Worm (Caenorhabditis elegans) whole organism, L4 larva: ENCODE results near the gene mcm-10.

Experiments used
- D1046.2 ChIP-seq: fragments of 200-800 bp; sonication (Bioruptor generic); IDR thresholded peaks from 2 replicates; pipeline ENCODE4 v1.3.6; 2022; ENCODE audit warnings: missing genetic modification characterization, missing compliant biosample characterization
- F44E2.7 ChIP-seq: fragments of 200-800 bp; sonication (Bioruptor generic); IDR thresholded peaks from 2 replicates; pipeline ENCODE4 v2.1.2; 2022; ENCODE audit warnings: missing genetic modification characterization, missing compliant biosample characterization
- F49E8.2 ChIP-seq: sonication (generic microtip); optimal IDR thresholded peaks from 2 replicates; lab custom pipeline; 2016; ENCODE audit warnings: missing compliant biosample characterization, mild to moderate bottlenecking, missing genetic modification characterization, borderline replicate concordance
- Y105C5A.15 ChIP-seq: fragments of 200-800 bp; sonication (Bioruptor generic); IDR thresholded peaks from 2 replicates; pipeline ENCODE4 v1.3.6; 2022; ENCODE audit warnings: missing genetic modification characterization, missing compliant biosample characterization
- ZK337.2 ChIP-seq: fragments of 200-800 bp; sonication (Bioruptor generic); IDR thresholded peaks from 2 replicates; pipeline ENCODE4 v1.3.6; 2022; ENCODE audit warnings: missing genetic modification reagents, missing genetic modification characterization, missing compliant biosample characterization
- aha-1 ChIP-seq: fragments of 150-350 bp; peaks from one replicate; lab custom pipeline; 2014; ENCODE audit warnings: missing biosample characterization, missing genetic modification characterization
- aly-2 ChIP-seq: sonication (generic microtip); optimal IDR thresholded peaks from 2 replicates; lab custom pipeline; 2018; ENCODE audit warnings: missing biosample characterization, missing genetic modification characterization
- ceh-28 ChIP-seq: fragments of 150-350 bp; optimal IDR thresholded peaks from 2 replicates; lab custom pipeline; 2014; ENCODE audit warnings: missing biosample characterization, missing genetic modification reagents, missing genetic modification characterization
- ceh-32 ChIP-seq: sonication (generic microtip); optimal IDR thresholded peaks from 2 replicates; lab custom pipeline; 2016; ENCODE audit warnings: mild to moderate bottlenecking, missing genetic modification characterization, missing compliant biosample characterization; ENCODE audit not compliant: poor library complexity
- ces-1 ChIP-seq: fragments of 150-350 bp; sonication (generic microtip); optimal IDR thresholded peaks from 4 replicates; lab custom pipeline; 2014; ENCODE audit warnings: missing biosample characterization, missing genetic modification reagents, missing genetic modification characterization
- cey-2 ChIP-seq: sonication (generic microtip); optimal IDR thresholded peaks from 3 replicates; lab custom pipeline; 2017; ENCODE audit warnings: missing genetic modification characterization, mild to moderate bottlenecking, missing compliant biosample characterization, antibody characterized with exemption, borderline replicate concordance; ENCODE audit not compliant: insufficient read depth
- daf-16 ChIP-seq, 3 experiments: sonication (generic microtip); optimal IDR thresholded peaks; 2 replicates each; lab custom pipeline; 2016 to 2017; ENCODE audit warnings: missing genetic modification characterization in 3 of 3, missing genetic modification reagents in 3 of 3, mild to moderate bottlenecking in 2 of 3, missing compliant biosample characterization in 2 of 3, missing biosample characterization in 1 of 3, moderate library complexity in 1 of 3
- dmd-6 ChIP-seq: fragments of 200-800 bp; sonication (Bioruptor generic); IDR thresholded peaks from 2 replicates; pipeline ENCODE4 v1.3.6; 2022; ENCODE audit warnings: missing genetic modification reagents, missing genetic modification characterization, missing compliant biosample characterization
- dmd-9 ChIP-seq: fragments of 200-800 bp; sonication (Bioruptor generic); IDR thresholded peaks from 2 replicates; pipeline ENCODE4 v1.3.6; 2022; ENCODE audit warnings: missing genetic modification reagents, missing genetic modification characterization, missing compliant biosample characterization
- dve-1 ChIP-seq: sonication (generic microtip); optimal IDR thresholded peaks from 2 replicates; lab custom pipeline; 2017; ENCODE audit warnings: antibody characterized with exemption, mild to moderate bottlenecking, missing genetic modification characterization, missing compliant biosample characterization; ENCODE audit not compliant: insufficient read depth
- hlh-11 ChIP-seq: fragments of 200-800 bp; sonication (Bioruptor generic); optimal IDR thresholded peaks from 2 replicates; lab custom pipeline; 2018; ENCODE audit warnings: mild to moderate bottlenecking, missing genetic modification characterization, missing compliant biosample characterization
- hlh-30 ChIP-seq: sonication (generic microtip); optimal IDR thresholded peaks from 2 replicates; lab custom pipeline; 2017; ENCODE audit warnings: antibody characterized with exemption, mild to moderate bottlenecking, missing genetic modification characterization, missing compliant biosample characterization; ENCODE audit not compliant: insufficient read depth
- hmg-1.1 ChIP-seq: fragments of 200-800 bp; sonication (Bioruptor generic); IDR thresholded peaks from 2 replicates; pipeline ENCODE4 v1.3.6; 2022; ENCODE audit warnings: missing genetic modification reagents, missing genetic modification characterization, missing compliant biosample characterization
- lin-38 ChIP-seq: fragments of 200-800 bp; sonication (Bioruptor generic); IDR thresholded peaks from 2 replicates; pipeline ENCODE4 v1.3.6; 2022; ENCODE audit warnings: missing genetic modification reagents, missing genetic modification characterization, missing compliant biosample characterization
- lir-3 ChIP-seq: sonication (generic microtip); optimal IDR thresholded peaks from 2 replicates; lab custom pipeline; 2016; ENCODE audit warnings: mild to moderate bottlenecking, missing genetic modification characterization, missing compliant biosample characterization
- lsy-2 ChIP-seq, 2 experiments: fragments of 150-350 bp in 1 of 2; sonication (generic microtip) in 1 of 2; optimal IDR thresholded peaks; 2 replicates each; lab custom pipeline; 2014 to 2017; ENCODE audit warnings: missing biosample characterization in 2 of 2, missing genetic modification characterization in 2 of 2
- mdl-1 ChIP-seq, 2 experiments: fragments of 150-350 bp in 1 of 2; sonication (generic microtip) in 1 of 2; optimal IDR thresholded peaks; 2 replicates each; lab custom pipeline; 2014 to 2017; ENCODE audit warnings: missing biosample characterization in 2 of 2, missing genetic modification characterization in 2 of 2
- mep-1 ChIP-seq: fragments of 150-350 bp; sonication (generic microtip); optimal IDR thresholded peaks from 3 replicates; lab custom pipeline; 2014; ENCODE audit warnings: missing biosample characterization, missing genetic modification characterization
- nhr-10 ChIP-seq: fragments of 150-350 bp; optimal IDR thresholded peaks from 2 replicates; lab custom pipeline; 2014; ENCODE audit warnings: missing biosample characterization, missing genetic modification characterization
- nhr-11 ChIP-seq: fragments of 150-350 bp; optimal IDR thresholded peaks from 2 replicates; lab custom pipeline; 2014; ENCODE audit warnings: missing biosample characterization, missing genetic modification characterization
- nhr-111 ChIP-seq: fragments of 200-800 bp; sonication (Bioruptor generic); optimal IDR thresholded peaks from 2 replicates; lab custom pipeline; 2018; ENCODE audit warnings: mild to moderate bottlenecking, missing genetic modification characterization, missing compliant biosample characterization
- nhr-28 ChIP-seq: fragments of 150-350 bp; optimal IDR thresholded peaks from 2 replicates; lab custom pipeline; 2014; ENCODE audit warnings: missing biosample characterization, missing genetic modification characterization
- nhr-6 ChIP-seq: fragments of 150-350 bp; optimal IDR thresholded peaks from 2 replicates; lab custom pipeline; 2014; ENCODE audit warnings: missing biosample characterization, missing genetic modification characterization
- nhr-76 ChIP-seq: fragments of 150-350 bp; optimal IDR thresholded peaks from 2 replicates; lab custom pipeline; 2014; ENCODE audit warnings: missing biosample characterization, missing genetic modification characterization
- pqm-1 ChIP-seq: sonication (generic microtip); optimal IDR thresholded peaks from 2 replicates; lab custom pipeline; 2017; ENCODE audit warnings: missing biosample characterization, missing genetic modification characterization
- saeg-2 ChIP-seq: fragments of 200-800 bp; sonication (Bioruptor generic); IDR thresholded peaks from 2 replicates; pipeline ENCODE4 v1.3.6; 2022; ENCODE audit warnings: missing genetic modification reagents, missing genetic modification characterization, missing compliant biosample characterization
- sdz-12 ChIP-seq: fragments of 200-800 bp; sonication (Bioruptor generic); optimal IDR thresholded peaks from 2 replicates; lab custom pipeline; 2018; ENCODE audit warnings: mild to moderate bottlenecking, missing genetic modification characterization, missing compliant biosample characterization
- set-16 ChIP-seq: fragments of 200-800 bp; sonication (Bioruptor generic); IDR thresholded peaks from 2 replicates; pipeline ENCODE4 v1.3.6; 2022; ENCODE audit warnings: missing genetic modification reagents, missing genetic modification characterization, missing compliant biosample characterization
- skn-1 ChIP-seq: fragments of 150-350 bp; optimal IDR thresholded peaks from 2 replicates; lab custom pipeline; 2014; ENCODE audit warnings: missing biosample characterization, missing genetic modification characterization
- tag-97 ChIP-seq: fragments of 200-800 bp; sonication (Bioruptor generic); IDR thresholded peaks from 2 replicates; pipeline ENCODE4 v1.3.6; 2022; ENCODE audit warnings: missing genetic modification characterization, missing compliant biosample characterization
- tra-1 ChIP-seq: fragments of 200-800 bp; sonication (Bioruptor generic); IDR thresholded peaks from 2 replicates; pipeline ENCODE4 v1.3.6; 2022; ENCODE audit warnings: missing genetic modification reagents, missing genetic modification characterization, missing compliant biosample characterization
- unc-130 ChIP-seq: sonication (generic microtip); optimal IDR thresholded peaks from 2 replicates; lab custom pipeline; 2016; ENCODE audit warnings: missing genetic modification reagents, missing genetic modification characterization, missing compliant biosample characterization
- unc-62 ChIP-seq, 3 experiments: fragments of 150-350 bp in 1 of 3; sonication (generic microtip); optimal IDR thresholded peaks in 2 of 3; peaks in 1 of 3; 1 replicate in 1 of 3; 2 replicates in 2 of 3; lab custom pipeline; 2014 to 2017; ENCODE audit warnings: missing biosample characterization in 3 of 3, missing genetic modification characterization in 3 of 3, missing genetic modification reagents in 3 of 3, missing genotype in 1 of 3
- vab-7 ChIP-seq: fragments of 200-800 bp; sonication (Bioruptor generic); IDR thresholded peaks from 2 replicates; pipeline ENCODE4 v1.3.6; 2022; ENCODE audit warnings: missing genetic modification reagents, missing genetic modification characterization, missing compliant biosample characterization
- zfp-2 ChIP-seq: sonication (generic microtip); optimal IDR thresholded peaks from 2 replicates; lab custom pipeline; 2016; ENCODE audit warnings: mild to moderate bottlenecking, missing genetic modification characterization, missing compliant biosample characterization
- zfp-3 ChIP-seq: fragments of 200-800 bp; sonication (Bioruptor generic); conservative IDR thresholded peaks from 2 replicates; pipeline ENCODE4 v1.3.6; 2022; ENCODE audit warnings: missing genetic modification reagents, missing genetic modification characterization, missing compliant biosample characterization

mcm-10 gene

ce11 chrIII:11344125-11344524, 26.8 kb downstream of the mcm-10 start:
- TF ChIP-seq lin-38 (GFP tag; lab: Robert Waterston, UW): peak; percentile 30; the same call in 1 of the 2 replicates
- TF ChIP-seq nhr-11 (tag; lab: Kevin White, UChicago): no peak
- no peak for TF ChIP-seq nhr-10 (tag; lab: Kevin White, UChicago)
- peak; percentile 96 for TF ChIP-seq ceh-28 (tag; lab: Kevin White, UChicago)
- no peak for TF ChIP-seq zfp-3 (GFP tag; lab: Robert Waterston, UW)
- TF ChIP-seq F49E8.2 (tag; lab: Kevin White, UChicago): peak; percentile 31
- peak in 1 of 2 experiments; percentile 55 for TF ChIP-seq lsy-2 (tag; optimal IDR thresholded peaks at IDR 0.05; lab: Kevin White, UChicago)
- TF ChIP-seq, all 104 proteins: peak for 4

ce11 chrIII:11346383-11346782, 29.0 kb downstream of the mcm-10 start, which contains the start of gene T28D6.7:
Gene T28D6.7, minus strand, starts transcription at chrIII:11346483.
- no peak for TF ChIP-seq mdl-1 (tag; optimal IDR thresholded peaks at IDR 0.05; lab: Kevin White, UChicago)
- 0 out of 2 replicates have a peak, but pooled peaks have one; percentile 43 for TF ChIP-seq D1046.2 (GFP tag; lab: Robert Waterston, UW)
- TF ChIP-seq nhr-111 (GFP tag; lab: Kevin White, UChicago): no peak
- TF ChIP-seq nhr-11 (tag; lab: Kevin White, UChicago): no peak
- TF ChIP-seq dve-1 (tag; lab: Kevin White, UChicago): no peak
- 0 out of 2 replicates have a peak, but pooled peaks have one; percentile 8 for TF ChIP-seq tra-1 (GFP tag; lab: Robert Waterston, UW)
- no peak for TF ChIP-seq skn-1 (tag; lab: Kevin White, UChicago)
- TF ChIP-seq, all 104 proteins: peak for 2

DNA sequence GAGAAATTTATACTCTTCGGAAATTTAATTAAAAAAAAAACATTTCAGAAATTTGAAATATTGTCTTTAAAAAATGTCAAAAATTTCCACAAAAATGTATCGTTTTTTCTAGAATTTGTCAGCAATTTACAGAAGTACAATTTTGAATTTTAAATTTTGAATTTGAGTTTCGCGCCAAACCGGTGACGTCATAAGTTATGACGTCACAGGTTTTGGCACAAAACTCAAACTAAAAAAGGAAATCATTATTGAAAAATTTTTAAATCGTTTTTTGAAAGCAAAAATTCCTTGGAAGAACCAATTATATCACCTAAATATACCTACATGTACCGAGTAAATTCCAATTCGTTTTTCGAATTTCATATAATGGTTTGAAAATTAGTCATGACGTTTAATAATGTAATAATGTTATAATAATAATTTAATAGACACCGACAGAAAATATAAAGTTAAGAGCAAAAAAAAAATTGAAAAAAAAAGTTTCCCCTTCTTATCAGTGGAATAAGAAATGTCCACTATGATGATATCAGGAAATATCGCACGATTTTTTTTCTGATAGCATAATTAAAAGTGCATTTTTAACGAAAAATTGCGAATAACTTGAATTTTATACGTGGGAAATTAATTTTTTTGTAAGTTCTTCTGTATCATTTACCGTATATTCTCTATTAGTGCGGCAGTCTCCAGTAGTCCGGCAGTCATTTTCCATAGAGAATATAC, 32.9 kb downstream of the mcm-10 start:
- TF ChIP-seq pqm-1 (peak; percentile 70), unc-62 (GFP tag; optimal IDR thresholded peaks at IDR 0.05 in 1 of 2; lab: Kevin White, UChicago) (peak in 1 of 2 experiments; percentile 29), unc-62 (tag; optimal IDR thresholded peaks at IDR 0.05; lab: Kevin White, UChicago) (no peak), unc-130 (GFP tag; lab: Kevin White, UChicago) (no peak), sdz-12 (GFP tag; lab: Kevin White, UChicago) (no peak), lin-38 (GFP tag; lab: Robert Waterston, UW) (no peak), dmd-9 (no peak), mdl-1 (tag; optimal IDR thresholded peaks at IDR 0.05; lab: Kevin White, UChicago) (no peak), F44E2.7 (GFP tag; lab: Robert Waterston, UW) (no peak), nhr-28 (tag; lab: Kevin White, UChicago) (peak; percentile 25), ces-1 (GFP tag; lab: Kevin White, UChicago) (no peak), aly-2 (tag; lab: Kevin White, UChicago) (no peak), ZK337.2 (GFP tag; lab: Robert Waterston, UW) (no peak), Y105C5A.15 (GFP tag; lab: Robert Waterston, UW) (no peak), ceh-32 (tag; lab: Kevin White, UChicago) (no peak), mep-1 (tag; lab: Kevin White, UChicago) (no peak), hlh-11 (tag; lab: Kevin White, UChicago) (no peak), lir-3 (tag; lab: Kevin White, UChicago) (no peak), dmd-6 (GFP tag; lab: Robert Waterston, UW) (no peak)

DNA sequence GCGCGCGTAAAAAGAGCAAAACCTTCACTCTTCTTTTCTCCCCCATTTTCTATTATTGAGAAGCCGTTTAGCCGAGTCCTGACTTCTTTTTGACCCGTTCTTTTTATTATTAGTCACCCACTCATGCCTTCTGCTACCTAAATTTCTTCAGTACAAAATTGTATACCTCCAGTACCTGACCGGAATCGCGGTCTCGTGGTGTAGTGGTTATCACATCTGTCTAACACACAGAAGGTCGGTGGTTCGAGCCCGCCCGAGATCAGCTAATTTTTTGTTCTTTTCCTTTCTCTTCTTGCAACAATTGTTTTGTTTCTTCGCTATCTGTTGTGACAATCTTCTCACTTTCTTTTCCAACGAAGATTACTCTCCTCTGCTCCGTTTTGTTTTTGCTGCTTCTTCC, 35.5 kb downstream of the mcm-10 start:
- TF ChIP-seq lin-38 (GFP tag; lab: Robert Waterston, UW): peak; percentile 59
- TF ChIP-seq cey-2 (tag; lab: Kevin White, UChicago): no peak
- peak; percentile 85 for TF ChIP-seq aha-1 (tag; lab: Kevin White, UChicago)
- TF ChIP-seq tag-97 (GFP tag; lab: Robert Waterston, UW): no peak
- peak; percentile 63; the same call in 1 of the 2 replicates for TF ChIP-seq vab-7 (GFP tag; lab: Robert Waterston, UW)
- peak; percentile 19; the same call in 1 of the 2 replicates for TF ChIP-seq dmd-6 (GFP tag; lab: Robert Waterston, UW)
- TF ChIP-seq ZK337.2 (GFP tag; lab: Robert Waterston, UW): 0 out of 2 replicates have a peak, but pooled peaks have one; percentile 29
- peak; percentile 45 for TF ChIP-seq hlh-30
- TF ChIP-seq dve-1 (tag; lab: Kevin White, UChicago): peak; percentile 11
- TF ChIP-seq nhr-6 (tag; lab: Kevin White, UChicago): no peak
- peak in 1 of 2 experiments; percentile 24 for TF ChIP-seq lsy-2 (tag; optimal IDR thresholded peaks at IDR 0.05; lab: Kevin White, UChicago)
- TF ChIP-seq zfp-2 (tag; lab: Kevin White, UChicago): no peak
- TF ChIP-seq set-16 (GFP tag; lab: Robert Waterston, UW): no peak
- TF ChIP-seq daf-16 (GFP tag; optimal IDR thresholded peaks at IDR 0.05; lab: Kevin White, UChicago): peak; percentile 29 to 32
- TF ChIP-seq daf-16 (tag; optimal IDR thresholded peaks at IDR 0.05; lab: Kevin White, UChicago): peak; percentile 29
- TF ChIP-seq saeg-2 (GFP tag; lab: Robert Waterston, UW): 0 out of 2 replicates have a peak, but pooled peaks have one; percentile 49
- no peak for TF ChIP-seq nhr-76 (tag; lab: Kevin White, UChicago)
- peak; percentile 23 for TF ChIP-seq hlh-11 (tag; lab: Kevin White, UChicago)
- TF ChIP-seq hmg-1.1 (GFP tag; lab: Robert Waterston, UW): peak; percentile 59; the same call in 1 of the 2 replicates
